Fruit fly (Drosophila melanogaster) whole organism, embryonic: ENCODE data around the gene Pex16.

ENCODE experiments used
- Aef1 ChIP-seq: fragments of 200-800 bp; sonication (Bioruptor generic); IDR thresholded peaks from 3 replicates; pipeline ENCODE4 v1.3.6; 2022; ENCODE audit warnings: missing biosample characterization, missing genetic modification characterization
- CG1024 ChIP-seq: fragments of 200-800 bp; sonication (Bioruptor generic); IDR thresholded peaks from 2 replicates; pipeline ENCODE4 v1.3.6; 2022; ENCODE audit warnings: missing biosample characterization, missing genetic modification characterization
- CG10959 ChIP-seq: fragments of 200-800 bp; sonication (Bioruptor generic); IDR thresholded peaks from 2 replicates; pipeline ENCODE4 v1.3.6; 2022; ENCODE audit warnings: missing biosample characterization, missing genetic modification characterization
- CG11085 ChIP-seq: fragments of 200-800 bp; sonication (Bioruptor generic); IDR thresholded peaks from 2 replicates; pipeline ENCODE4 v1.3.6; 2022; ENCODE audit warnings: missing biosample characterization, missing genetic modification characterization
- CG13296 ChIP-seq: fragments of 200-800 bp; sonication (Bioruptor generic); optimal IDR thresholded peaks from 3 replicates; lab custom pipeline; 2018; ENCODE audit warnings: missing biosample characterization, mild to moderate bottlenecking, missing genetic modification characterization
- CG13424 ChIP-seq: fragments of 200-800 bp; sonication (Bioruptor generic); optimal IDR thresholded peaks from 2 replicates; lab custom pipeline; 2019; ENCODE audit warnings: missing biosample characterization, mild to moderate bottlenecking, missing genetic modification characterization, moderate library complexity
- CG14050 ChIP-seq: fragments of 200-800 bp; sonication (Bioruptor generic); IDR thresholded peaks from 3 replicates; pipeline ENCODE4 v1.3.6; 2022; ENCODE audit warnings: missing biosample characterization, missing genetic modification characterization
- CG1832 ChIP-seq: fragments of 200-800 bp; sonication (Bioruptor generic); optimal IDR thresholded peaks from 2 replicates; lab custom pipeline; 2017; ENCODE audit warnings: missing biosample characterization, mild to moderate bottlenecking, missing genetic modification characterization, inconsistent platforms
- CG2678 ChIP-seq: fragments of 200-800 bp; sonication (Bioruptor generic); optimal IDR thresholded peaks from 3 replicates; lab custom pipeline; 2019; ENCODE audit warnings: missing biosample characterization, mild to moderate bottlenecking, missing genetic modification characterization, moderate library complexity
- CG31441 ChIP-seq: fragments of 200-800 bp; sonication (Bioruptor generic); IDR thresholded peaks from 2 replicates; pipeline ENCODE4 v1.3.6; 2022; ENCODE audit warnings: missing biosample characterization, missing genetic modification characterization
- CG32767 ChIP-seq: fragments of 200-800 bp; sonication (Bioruptor generic); IDR thresholded peaks from 2 replicates; pipeline ENCODE4 v1.3.6; 2022; ENCODE audit warnings: missing biosample characterization, missing genetic modification characterization
- CG32772 ChIP-seq: fragments of 200-800 bp; sonication (Bioruptor generic); IDR thresholded peaks from 2 replicates; pipeline ENCODE4 v1.3.6; 2022; ENCODE audit warnings: missing biosample characterization, missing genetic modification characterization
- CG3281 ChIP-seq: fragments of 200-800 bp; sonication (Bioruptor generic); optimal IDR thresholded peaks from 3 replicates; lab custom pipeline; 2017; ENCODE audit warnings: missing biosample characterization, mild to moderate bottlenecking, missing genetic modification characterization
- CG3847 ChIP-seq: fragments of 200-800 bp; sonication (Bioruptor generic); IDR thresholded peaks from 2 replicates; pipeline ENCODE4 v1.3.6; 2022; ENCODE audit warnings: missing biosample characterization, missing genetic modification characterization
- CG5245 ChIP-seq: fragments of 200-800 bp; sonication (Bioruptor generic); optimal IDR thresholded peaks from 3 replicates; lab custom pipeline; 2016; ENCODE audit warnings: missing biosample characterization, missing genetic modification characterization
- CG7839 ChIP-seq: fragments of 200-800 bp; sonication (Bioruptor generic); optimal IDR thresholded peaks from 3 replicates; lab custom pipeline; 2018; ENCODE audit warnings: missing biosample characterization, mild to moderate bottlenecking, missing genetic modification characterization, moderate library complexity
- CG8281 ChIP-seq: fragments of 200-800 bp; sonication (Bioruptor generic); optimal IDR thresholded peaks from 2 replicates; lab custom pipeline; 2018; ENCODE audit warnings: missing biosample characterization, mild to moderate bottlenecking, missing genetic modification characterization, moderate library complexity
- CG8290 ChIP-seq, 3 experiments: fragments of 200-800 bp; sonication (Bioruptor generic); optimal IDR thresholded peaks; 2 replicates each; lab custom pipeline; 2016 to 2019; ENCODE audit warnings: missing biosample characterization in 3 of 3, missing genetic modification characterization in 3 of 3, mild to moderate bottlenecking in 2 of 3, moderate library complexity in 1 of 3
- CG9609 ChIP-seq: fragments of 200-800 bp; sonication (Bioruptor generic); optimal IDR thresholded peaks from 3 replicates; lab custom pipeline; 2016; ENCODE audit warnings: missing biosample characterization, missing genetic modification characterization
- Dp ChIP-seq: fragments of 200-800 bp; sonication (Bioruptor generic); optimal IDR thresholded peaks from 2 replicates; lab custom pipeline; 2018; ENCODE audit warnings: missing biosample characterization, mild to moderate bottlenecking, missing genetic modification characterization, moderate library complexity
- H15 ChIP-seq: fragments of 200-800 bp; sonication (Bioruptor generic); IDR thresholded peaks from 3 replicates; pipeline ENCODE4 v1.3.6; 2022; ENCODE audit warnings: missing biosample characterization, missing genetic modification characterization
- HmgZ ChIP-seq: fragments of 200-800 bp; sonication (Bioruptor generic); optimal IDR thresholded peaks from 2 replicates; lab custom pipeline; 2018; ENCODE audit warnings: missing biosample characterization, mild to moderate bottlenecking, missing genetic modification characterization
- Mad ChIP-seq: fragments of 200-800 bp; sonication (Bioruptor generic); optimal IDR thresholded peaks from 2 replicates; lab custom pipeline; 2016; ENCODE audit warnings: missing biosample characterization, missing genetic modification characterization
- Neu2 ChIP-seq: fragments of 200-800 bp; sonication (Bioruptor generic); optimal IDR thresholded peaks from 3 replicates; lab custom pipeline; 2016; ENCODE audit warnings: missing biosample characterization, missing genetic modification characterization, borderline replicate concordance
- Opbp ChIP-seq: fragments of 200-800 bp; sonication (Bioruptor generic); IDR thresholded peaks from 3 replicates; pipeline ENCODE4 v1.3.6; 2022; ENCODE audit warnings: missing biosample characterization, missing genetic modification characterization; ENCODE audit not compliant: partially characterized antibody
- Poxn ChIP-seq: fragments of 200-800 bp; sonication (Bioruptor generic); IDR thresholded peaks from 2 replicates; pipeline ENCODE4 v1.3.6; 2022; ENCODE audit warnings: missing biosample characterization, missing genetic modification characterization
- Ptx1 ChIP-seq: fragments of 200-800 bp; sonication (Bioruptor generic); IDR thresholded peaks from 2 replicates; pipeline ENCODE4 v1.3.6; 2022; ENCODE audit warnings: missing biosample characterization, missing genetic modification characterization
- Side ChIP-seq: fragments of 200-800 bp; sonication (Bioruptor generic); optimal IDR thresholded peaks from 2 replicates; lab custom pipeline; 2016; ENCODE audit warnings: missing biosample characterization, missing genetic modification characterization
- Sry-β ChIP-seq: fragments of 200-800 bp; sonication (Bioruptor generic); optimal IDR thresholded peaks from 2 replicates; lab custom pipeline; 2018; ENCODE audit warnings: missing biosample characterization, mild to moderate bottlenecking, missing genetic modification characterization, moderate library complexity
- al ChIP-seq: fragments of 200-800 bp; sonication (Bioruptor generic); IDR thresholded peaks from 2 replicates; pipeline ENCODE4 v1.3.6; 2022; ENCODE audit warnings: missing biosample characterization, missing genetic modification characterization
- ase ChIP-seq: fragments of 200-800 bp; sonication (Bioruptor generic); IDR thresholded peaks from 3 replicates; pipeline ENCODE4 v1.3.6; 2022; ENCODE audit warnings: missing biosample characterization, missing genetic modification characterization
- cato ChIP-seq: fragments of 200-800 bp; sonication (Bioruptor generic); optimal IDR thresholded peaks from 2 replicates; lab custom pipeline; 2016; ENCODE audit warnings: missing biosample characterization, missing genetic modification characterization, borderline replicate concordance
- crc ChIP-seq: fragments of 200-800 bp; sonication (Bioruptor generic); optimal IDR thresholded peaks from 2 replicates; lab custom pipeline; 2016; ENCODE audit warnings: missing biosample characterization, missing genetic modification characterization
- danr ChIP-seq: fragments of 200-800 bp; sonication (Bioruptor generic); IDR thresholded peaks from 2 replicates; pipeline ENCODE4 v1.3.6; 2022; ENCODE audit warnings: missing biosample characterization, missing genetic modification characterization
- esg ChIP-seq: fragments of 200-800 bp; sonication (Bioruptor generic); conservative IDR thresholded peaks from 2 replicates; pipeline ENCODE4 v1.3.6; 2022; ENCODE audit warnings: missing biosample characterization, missing genetic modification characterization
- fd3F ChIP-seq: fragments of 200-800 bp; sonication (Bioruptor generic); optimal IDR thresholded peaks from 2 replicates; lab custom pipeline; 2018; ENCODE audit warnings: missing biosample characterization, mild to moderate bottlenecking, missing genetic modification characterization, moderate library complexity
- gro ChIP-seq: fragments of 200-800 bp; sonication (Bioruptor generic); optimal IDR thresholded peaks from 2 replicates; lab custom pipeline; 2016; ENCODE audit warnings: missing biosample characterization, missing genetic modification characterization
- gt ChIP-seq: fragments of 200-800 bp; sonication (Bioruptor generic); IDR thresholded peaks from 2 replicates; pipeline ENCODE4 v1.3.6; 2022; ENCODE audit warnings: missing biosample characterization, missing genetic modification characterization
- inv ChIP-seq: fragments of 200-800 bp; sonication (Bioruptor generic); IDR thresholded peaks from 2 replicates; pipeline ENCODE4 v1.3.6; 2022; ENCODE audit warnings: missing biosample characterization, missing genetic modification characterization; ENCODE audit not compliant: partially characterized antibody
- kah ChIP-seq: fragments of 200-800 bp; sonication (Bioruptor generic); optimal IDR thresholded peaks from 2 replicates; lab custom pipeline; 2018; ENCODE audit warnings: missing biosample characterization, mild to moderate bottlenecking, missing genetic modification characterization
- mirr ChIP-seq: fragments of 200-800 bp; sonication (Bioruptor generic); optimal IDR thresholded peaks from 3 replicates; lab custom pipeline; 2018; ENCODE audit warnings: missing biosample characterization, mild to moderate bottlenecking, missing genetic modification characterization
- oc ChIP-seq: fragments of 200-800 bp; sonication (Bioruptor generic); optimal IDR thresholded peaks from 2 replicates; lab custom pipeline; 2018; ENCODE audit warnings: missing biosample characterization, mild to moderate bottlenecking, missing genetic modification characterization, moderate library complexity
- pros ChIP-seq: fragments of 200-800 bp; sonication (Bioruptor generic); optimal IDR thresholded peaks from 3 replicates; lab custom pipeline; 2019; ENCODE audit warnings: missing biosample characterization, mild to moderate bottlenecking, missing genetic modification characterization, moderate library complexity
- pzg ChIP-seq: fragments of 200-800 bp; sonication (Bioruptor generic); optimal IDR thresholded peaks from 3 replicates; lab custom pipeline; 2018; ENCODE audit warnings: missing biosample characterization, mild to moderate bottlenecking, missing genetic modification characterization, moderate library complexity
- sc ChIP-seq, 3 experiments: fragments of >200 bp in 2 of 3; fragments of 200-800 bp in 1 of 3; sonication (Bioruptor generic) in 1 of 3; optimal IDR thresholded peaks; 2 replicates in 2 of 3; 3 replicates in 1 of 3; lab custom pipeline; 2017; ENCODE audit warnings: mild to moderate bottlenecking in 1 of 3, missing biosample characterization in 1 of 3, missing genetic modification characterization in 1 of 3, missing genetic modification reagents in 1 of 3
- sd ChIP-seq: fragments of 200-800 bp; sonication (Bioruptor generic); optimal IDR thresholded peaks from 3 replicates; lab custom pipeline; 2018; ENCODE audit warnings: missing biosample characterization, mild to moderate bottlenecking, missing genetic modification characterization, moderate library complexity
- shn ChIP-seq: fragments of 200-800 bp; sonication (Bioruptor generic); optimal IDR thresholded peaks from 3 replicates; lab custom pipeline; 2016; ENCODE audit warnings: missing biosample characterization, missing genetic modification characterization
- sqz ChIP-seq: fragments of 200-800 bp; sonication (Bioruptor generic); optimal IDR thresholded peaks from 3 replicates; lab custom pipeline; 2018; ENCODE audit warnings: missing biosample characterization, mild to moderate bottlenecking, missing genetic modification characterization
- zen ChIP-seq: fragments of 200-800 bp; sonication (Bioruptor generic); optimal IDR thresholded peaks from 3 replicates; lab custom pipeline; 2018; ENCODE audit warnings: missing biosample characterization, mild to moderate bottlenecking, missing genetic modification characterization, moderate library complexity

Gene Pex16

dm6 chr3L:20785742-20786427 lies 7.8 kb upstream of the Pex16 start, which contains the start of gene Pcif1 (continued):
- TF ChIP-seq inv (GFP tag; lab: Robert Waterston, UW) (peak; percentile 99), CG7839 (tag; lab: Kevin White, UChicago) (no peak), CG10959 (GFP tag; lab: Robert Waterston, UW) (no peak), CG13296 (peak; percentile 6), CG32772 (GFP tag; lab: Robert Waterston, UW) (no peak), gt (no peak), Ptx1 (GFP tag; lab: Robert Waterston, UW) (no peak), Opbp (GFP tag; lab: Robert Waterston, UW) (peak; percentile 99), danr (no peak), esg (no peak), Aef1 (GFP tag; lab: Robert Waterston, UW) (no peak), pzg (GFP tag; lab: Kevin White, UChicago) (peak; percentile 81), CG2678 (no peak), gro (GFP tag; lab: Kevin White, UChicago) (peak; percentile 33), CG8290 (GFP tag; optimal IDR thresholded peaks at IDR 0.05; lab: Kevin White, UChicago) (no peak), CG8290 (tag; optimal IDR thresholded peaks at IDR 0.05; lab: Kevin White, UChicago) (peak in 1 of 2 experiments; percentile 48), cato (no peak), CG8281 (tag; lab: Kevin White, UChicago) (no peak), Poxn (GFP tag; lab: Robert Waterston, UW) (no peak), Dp (GFP tag; lab: Kevin White, UChicago) (peak; percentile 66), oc (tag; lab: Kevin White, UChicago) (no peak), fd3F (GFP tag; lab: Kevin White, UChicago) (no peak), kah (GFP tag; lab: Kevin White, UChicago) (peak; percentile 1), CG31441 (GFP tag; lab: Robert Waterston, UW) (no peak), H15 (GFP tag; lab: Robert Waterston, UW) (no peak), zen (tag; lab: Kevin White, UChicago) (no peak), CG14050 (no peak), HmgZ (peak; percentile 47), sc (optimal IDR thresholded peaks at IDR 0.05; lab: Kevin White, UChicago) (no peak), sc (GFP tag; optimal IDR thresholded peaks at IDR 0.05; lab: Kevin White, UChicago) (no peak), CG1832 (GFP tag; lab: Kevin White, UChicago) (no peak), CG3847 (GFP tag; lab: Robert Waterston, UW) (no peak), sqz (GFP tag; lab: Kevin White, UChicago) (no peak), Neu2 (no peak), CG9609 (GFP tag; lab: Kevin White, UChicago) (no peak), mirr (peak; percentile 33), Sry-β (peak; percentile 39), sd (no peak), ase (no peak), CG13424 (tag; lab: Kevin White, UChicago) (no peak), pros (GFP tag; lab: Kevin White, UChicago) (no peak), CG32767 (peak; percentile 63), crc (GFP tag; lab: Kevin White, UChicago) (no peak), CG5245 (GFP tag; lab: Kevin White, UChicago) (no peak), al (GFP tag; lab: Robert Waterston, UW) (0 out of 2 replicates have a peak, but pooled peaks have one; percentile 18), CG3281 (GFP tag; lab: Kevin White, UChicago) (no peak), shn (GFP tag; lab: Kevin White, UChicago) (no peak), Mad (GFP tag; lab: Kevin White, UChicago) (peak; percentile 12), CG11085 (GFP tag; lab: Robert Waterston, UW) (no peak), CG1024 (GFP tag; lab: Robert Waterston, UW) (no peak), Side (no peak)
